Worm (Caenorhabditis elegans) whole organism, young adult: ENCODE data around the gene sra-9.
A peak's percentile ranks its signal among the peaks of the same experiment; 100 is the strongest.

Experiments
- F10E7.11 ChIP-seq: sonication (generic microtip); optimal IDR thresholded peaks from 2 replicates; lab custom pipeline; 2017; ENCODE audit warnings: mild to moderate bottlenecking, missing genetic modification characterization, moderate library complexity, missing compliant biosample characterization
- F23B12.7 ChIP-seq: sonication (generic microtip); optimal IDR thresholded peaks from 2 replicates; lab custom pipeline; 2017; ENCODE audit warnings: missing genetic modification characterization, mild to moderate bottlenecking, missing compliant biosample characterization, antibody characterized with exemption, moderate library complexity; ENCODE audit not compliant: insufficient read depth
- ama-1 ChIP-seq, 3 experiments: fragments of 150-350 bp in 1 of 3; sonication (generic microtip) in 2 of 3; optimal IDR thresholded peaks; 2 replicates each; lab custom pipeline; 2014 to 2018; ENCODE audit warnings: missing biosample characterization in 2 of 3, missing genetic modification characterization in 2 of 3, missing genetic modification reagents in 2 of 3
- ceh-79 ChIP-seq: sonication (generic microtip); optimal IDR thresholded peaks from 2 replicates; lab custom pipeline; 2017; ENCODE audit warnings: mild to moderate bottlenecking, missing genetic modification characterization, missing compliant biosample characterization
- lin-26 ChIP-seq: fragments of 200-800 bp; sonication (Bioruptor generic); IDR thresholded peaks from 2 replicates; pipeline ENCODE4 v1.3.6; 2022; ENCODE audit warnings: missing genetic modification reagents, missing genetic modification characterization, missing compliant biosample characterization
- lsl-1 ChIP-seq: fragments of 200-800 bp; sonication (Bioruptor generic); optimal IDR thresholded peaks from 2 replicates; lab custom pipeline; 2018; ENCODE audit warnings: mild to moderate bottlenecking, missing genetic modification characterization, moderate library complexity, missing compliant biosample characterization
- nfya-1 ChIP-seq: sonication (generic microtip); optimal IDR thresholded peaks from 2 replicates; lab custom pipeline; 2017; ENCODE audit warnings: antibody characterized with exemption, missing compliant biosample characterization, missing genetic modification characterization, borderline replicate concordance; ENCODE audit not compliant: insufficient read depth
- rpc-1 ChIP-seq, 2 experiments: fragments of 150-350 bp in 1 of 2; sonication (generic microtip) in 1 of 2; optimal IDR thresholded peaks; 2 replicates each; lab custom pipeline; 2014 to 2018; ENCODE audit warnings: missing biosample characterization in 1 of 2, missing genetic modification characterization in 1 of 2, missing genetic modification reagents in 1 of 2, missing genotype in 1 of 2
- sdz-38 ChIP-seq: sonication (generic microtip); optimal IDR thresholded peaks from 2 replicates; lab custom pipeline; 2016; ENCODE audit warnings: missing genotype, missing genetic modification characterization, missing compliant biosample characterization
- tbp1 ChIP-seq: fragments of 200-800 bp; sonication (Bioruptor generic); optimal IDR thresholded peaks from 2 replicates; lab custom pipeline; 2018; ENCODE audit warnings: mild to moderate bottlenecking, missing genetic modification characterization, missing compliant biosample characterization
- unc-62 ChIP-seq: fragments of 150-350 bp; optimal IDR thresholded peaks from 2 replicates; lab custom pipeline; 2014; ENCODE audit warnings: missing biosample characterization, missing genetic modification reagents, missing genetic modification characterization

- no peak for TF ChIP-seq lsl-1
- peak; percentile 46 for TF ChIP-seq unc-62 (GFP tag; lab: Kevin White, UChicago)
- no peak for TF ChIP-seq F23B12.7 (tag; lab: Kevin White, UChicago)
- no peak for TF ChIP-seq F10E7.11
- TF ChIP-seq ama-1 (optimal IDR thresholded peaks at IDR 0.05; lab: Kevin White, UChicago) = no peak
- TF ChIP-seq ama-1 (GFP tag; optimal IDR thresholded peaks at IDR 0.05; lab: Kevin White, UChicago) = no peak
- TF ChIP-seq nfya-1 (tag; lab: Kevin White, UChicago) = no peak
- TF ChIP-seq sdz-38 (tag; lab: Kevin White, UChicago) = no peak
- TF ChIP-seq tbp1 (GFP tag; lab: Kevin White, UChicago) = peak; percentile 27
- no peak for TF ChIP-seq rpc-1 (optimal IDR thresholded peaks at IDR 0.05; lab: Kevin White, UChicago)
- TF ChIP-seq rpc-1 (tag; optimal IDR thresholded peaks at IDR 0.05; lab: Kevin White, UChicago) = no peak
- no peak for TF ChIP-seq ceh-79
- no peak for TF ChIP-seq lin-26 (GFP tag; lab: Robert Waterston, UW)
Observed at ce11 chrII:9501955-9502354, 30.2 kb upstream of the sra-9 start.
